Fruit fly (Drosophila melanogaster) whole organism, prepupa: ENCODE measurements around the gene CG11409.

Experiments
- Blimp-1 ChIP-seq: fragments of 200-800 bp; sonication (Bioruptor generic); optimal IDR thresholded peaks from 3 replicates; lab custom pipeline; 2017; ENCODE audit warnings: missing biosample characterization, missing genetic modification characterization, mild to moderate bottlenecking, moderate library complexity, missing genetic modification reagents
- CG10631 ChIP-seq: fragments of 200-800 bp; sonication (Bioruptor generic); optimal IDR thresholded peaks from 2 replicates; lab custom pipeline; 2016; ENCODE audit warnings: missing biosample characterization, missing genetic modification characterization
- CG11762 ChIP-seq: fragments of 200-800 bp; sonication (Bioruptor generic); optimal IDR thresholded peaks from 3 replicates; lab custom pipeline; 2016; ENCODE audit warnings: missing biosample characterization, missing genetic modification characterization; ENCODE audit not compliant: insufficient read depth
- CG31627 ChIP-seq: fragments of 200-800 bp; sonication (Bioruptor generic); optimal IDR thresholded peaks from 3 replicates; lab custom pipeline; 2016; ENCODE audit warnings: missing biosample characterization, missing genetic modification characterization
- CG32006 ChIP-seq: fragments of 200-800 bp; sonication (Bioruptor generic); optimal IDR thresholded peaks from 3 replicates; lab custom pipeline; 2017; ENCODE audit warnings: missing biosample characterization, mild to moderate bottlenecking, missing genetic modification characterization
- CG7368 ChIP-seq: fragments of 200-800 bp; sonication (Bioruptor generic); optimal IDR thresholded peaks from 3 replicates; lab custom pipeline; 2016; ENCODE audit warnings: missing biosample characterization, missing genetic modification characterization
- Hr38 ChIP-seq: sonication (Bioruptor generic); optimal IDR thresholded peaks from 2 replicates; lab custom pipeline; 2016; ENCODE audit warnings: missing biosample characterization, missing genetic modification characterization
- Hr39 ChIP-seq: fragments of 200-800 bp; sonication (Bioruptor generic); optimal IDR thresholded peaks from 2 replicates; lab custom pipeline; 2016; ENCODE audit warnings: missing biosample characterization, missing genetic modification characterization
- Sox102F ChIP-seq: fragments of 200-800 bp; sonication (Bioruptor generic); optimal IDR thresholded peaks from 2 replicates; lab custom pipeline; 2016; ENCODE audit warnings: missing biosample characterization, mild to moderate bottlenecking, missing genetic modification characterization
- eg ChIP-seq: fragments of 200-800 bp; sonication (Bioruptor generic); IDR thresholded peaks from 3 replicates; pipeline ENCODE4 v1.3.6; 2022; ENCODE audit warnings: missing biosample characterization, missing genetic modification characterization
- svp ChIP-seq: fragments of 200-800 bp; sonication (Bioruptor generic); peaks from one replicate; lab custom pipeline; 2016; ENCODE audit warnings: missing biosample characterization, missing genetic modification characterization

dm6 chrX:1321043-1321442 is 20.3 kb downstream of the CG11409 start:
- TF ChIP-seq CG32006 (GFP tag; lab: Kevin White, UChicago) (no peak), eg (GFP tag; lab: Robert Waterston, UW) (no peak), Hr39 (GFP tag; lab: Kevin White, UChicago) (no peak), Sox102F (GFP tag; lab: Kevin White, UChicago) (no peak), CG7368 (GFP tag; lab: Kevin White, UChicago) (no peak), CG10631 (GFP tag; lab: Kevin White, UChicago) (no peak), CG31627 (GFP tag; lab: Kevin White, UChicago) (no peak), svp (no peak), Hr38 (GFP tag; lab: Kevin White, UChicago) (no peak), Blimp-1 (GFP tag; lab: Kevin White, UChicago) (no peak), CG11762 (GFP tag; lab: Kevin White, UChicago) (no peak)
